Fruit fly (Drosophila melanogaster) whole organism, embryonic: ENCODE results near the gene CG31548.

Experiments used
- Adf1 ChIP-seq: fragments of 200-800 bp; sonication (Bioruptor generic); IDR thresholded peaks from 2 replicates; pipeline ENCODE4 v1.3.6; 2022; ENCODE audit warnings: missing biosample characterization, missing genetic modification characterization
- Antp ChIP-seq: fragments of 200-800 bp; sonication (Bioruptor generic); optimal IDR thresholded peaks from 3 replicates; lab custom pipeline; 2016; ENCODE audit warnings: missing biosample characterization, missing genetic modification characterization
- BtbVII ChIP-seq: fragments of 200-800 bp; sonication (Bioruptor generic); optimal IDR thresholded peaks from 3 replicates; lab custom pipeline; 2017; ENCODE audit warnings: missing biosample characterization, mild to moderate bottlenecking, missing genetic modification characterization
- CG12236 ChIP-seq: fragments of 200-800 bp; sonication (Bioruptor generic); optimal IDR thresholded peaks from 2 replicates; lab custom pipeline; 2016; ENCODE audit warnings: missing biosample characterization, missing genetic modification characterization
- CG12659 ChIP-seq: fragments of 200-800 bp; sonication (Bioruptor generic); optimal IDR thresholded peaks from 3 replicates; lab custom pipeline; 2017; ENCODE audit warnings: mild to moderate bottlenecking, missing biosample characterization, missing genetic modification reagents, missing genetic modification characterization
- CG12942 ChIP-seq: fragments of 200-800 bp; sonication (Bioruptor generic); optimal IDR thresholded peaks from 3 replicates; lab custom pipeline; 2016; ENCODE audit warnings: missing biosample characterization, missing genetic modification characterization
- CG17568 ChIP-seq: fragments of 200-800 bp; sonication (Bioruptor generic); optimal IDR thresholded peaks from 2 replicates; lab custom pipeline; 2018; ENCODE audit warnings: missing biosample characterization, mild to moderate bottlenecking, missing genetic modification characterization, moderate library complexity
- CG18011 ChIP-seq: fragments of 200-800 bp; sonication (Bioruptor generic); optimal IDR thresholded peaks from 2 replicates; lab custom pipeline; 2017; ENCODE audit warnings: missing biosample characterization, missing genetic modification characterization, mild to moderate bottlenecking, moderate library complexity, missing genotype
- CG2116 ChIP-seq: fragments of 200-800 bp; sonication (Bioruptor generic); optimal IDR thresholded peaks from 3 replicates; lab custom pipeline; 2018; ENCODE audit warnings: missing biosample characterization, mild to moderate bottlenecking, missing genetic modification characterization
- CG2678 ChIP-seq: fragments of 200-800 bp; sonication (Bioruptor generic); optimal IDR thresholded peaks from 3 replicates; lab custom pipeline; 2019; ENCODE audit warnings: missing biosample characterization, mild to moderate bottlenecking, missing genetic modification characterization, moderate library complexity
- CG30431 ChIP-seq: fragments of 200-800 bp; sonication (Bioruptor generic); optimal IDR thresholded peaks from 2 replicates; lab custom pipeline; 2017; ENCODE audit warnings: missing biosample characterization, missing genetic modification characterization
- CG31224 ChIP-seq: fragments of 200-800 bp; sonication (Bioruptor generic); IDR thresholded peaks from 2 replicates; pipeline ENCODE4 v1.3.6; 2022; ENCODE audit warnings: missing biosample characterization, missing genetic modification characterization
- CG31365 ChIP-seq: fragments of 200-800 bp; sonication (Bioruptor generic); optimal IDR thresholded peaks from 2 replicates; lab custom pipeline; 2018; ENCODE audit warnings: missing biosample characterization, mild to moderate bottlenecking, missing genetic modification characterization
- CG34224 ChIP-seq: fragments of 200-800 bp; sonication (Bioruptor generic); IDR thresholded peaks from 3 replicates; pipeline ENCODE4 v1.3.6; 2022; ENCODE audit warnings: missing biosample characterization, missing genetic modification characterization; ENCODE audit not compliant: partially characterized antibody
- CG3838 ChIP-seq: fragments of 200-800 bp; sonication (Bioruptor generic); optimal IDR thresholded peaks from 3 replicates; lab custom pipeline; 2016; ENCODE audit warnings: missing biosample characterization, missing genetic modification characterization
- CG3995 ChIP-seq: fragments of 200-800 bp; sonication (Bioruptor generic); optimal IDR thresholded peaks from 3 replicates; lab custom pipeline; 2016; ENCODE audit warnings: missing biosample characterization, missing genetic modification characterization
- CG4328 ChIP-seq: fragments of 200-800 bp; sonication (Bioruptor generic); optimal IDR thresholded peaks from 3 replicates; lab custom pipeline; 2017; ENCODE audit warnings: missing biosample characterization, missing genetic modification reagents, missing genetic modification characterization
- CG6654 ChIP-seq: fragments of 200-800 bp; sonication (Bioruptor generic); optimal IDR thresholded peaks from 2 replicates; lab custom pipeline; 2017; ENCODE audit warnings: missing biosample characterization, mild to moderate bottlenecking, missing genetic modification characterization
- CG7271 ChIP-seq: fragments of 200-800 bp; sonication (Bioruptor generic); optimal IDR thresholded peaks from 2 replicates; lab custom pipeline; 2018; ENCODE audit warnings: missing biosample characterization, mild to moderate bottlenecking, missing genetic modification characterization, moderate library complexity
- CG7372 ChIP-seq: fragments of 200-800 bp; sonication (Bioruptor generic); IDR thresholded peaks from 2 replicates; pipeline ENCODE4 v1.3.6; 2022; ENCODE audit warnings: missing biosample characterization, missing genetic modification characterization
- CG9932 ChIP-seq: fragments of 200-800 bp; sonication (Bioruptor generic); IDR thresholded peaks from 2 replicates; pipeline ENCODE4 v1.3.6; 2022; ENCODE audit warnings: missing biosample characterization, missing genetic modification characterization
- Chrac-16 ChIP-seq: fragments of 200-800 bp; sonication (Bioruptor generic); optimal IDR thresholded peaks from 3 replicates; lab custom pipeline; 2016; ENCODE audit warnings: missing biosample characterization, missing genetic modification characterization
- Dbx ChIP-seq: fragments of 200-800 bp; sonication (Bioruptor generic); IDR thresholded peaks from 3 replicates; pipeline ENCODE4 v1.3.6; 2022; ENCODE audit warnings: missing biosample characterization, missing genetic modification characterization
- Dip2 ChIP-seq: fragments of 200-800 bp; sonication (Bioruptor generic); IDR thresholded peaks from 2 replicates; pipeline ENCODE4 v1.3.6; 2022; ENCODE audit warnings: missing biosample characterization, missing genetic modification characterization
- Ets65A ChIP-seq: fragments of 200-800 bp; sonication (Bioruptor generic); peaks from one replicate; lab custom pipeline; 2016; ENCODE audit warnings: missing biosample characterization, missing genetic modification characterization
- HLH3B ChIP-seq: fragments of 200-800 bp; sonication (Bioruptor generic); IDR thresholded peaks from 2 replicates; pipeline ENCODE4 v1.3.6; 2022; ENCODE audit warnings: missing biosample characterization, missing genetic modification characterization
- HLH4C ChIP-seq: fragments of 200-800 bp; sonication (Bioruptor generic); IDR thresholded peaks from 3 replicates; pipeline ENCODE4 v1.3.6; 2022; ENCODE audit warnings: missing biosample characterization, missing genetic modification characterization; ENCODE audit not compliant: partially characterized antibody
- Hand ChIP-seq: fragments of 200-800 bp; sonication (Bioruptor generic); optimal IDR thresholded peaks from 2 replicates; lab custom pipeline; 2017; ENCODE audit warnings: mild to moderate bottlenecking, missing biosample characterization, missing genetic modification reagents, missing genetic modification characterization
- Mad ChIP-seq: fragments of 200-800 bp; sonication (Bioruptor generic); optimal IDR thresholded peaks from 2 replicates; lab custom pipeline; 2016; ENCODE audit warnings: missing biosample characterization, missing genetic modification characterization
- NFAT ChIP-seq: fragments of 200-800 bp; sonication (Bioruptor generic); IDR thresholded peaks from 2 replicates; pipeline ENCODE4 v1.3.6; 2022; ENCODE audit warnings: missing biosample characterization, missing genetic modification characterization
- Sox100B ChIP-seq: fragments of 200-800 bp; sonication (Bioruptor generic); optimal IDR thresholded peaks from 3 replicates; lab custom pipeline; 2018; ENCODE audit warnings: missing biosample characterization, mild to moderate bottlenecking, missing genetic modification characterization
- Stat92E ChIP-seq, 3 experiments: fragments of >200 bp in 2 of 3; fragments of 200-800 bp in 1 of 3; sonication (Bioruptor generic) in 1 of 3; optimal IDR thresholded peaks; 2 replicates each; lab custom pipeline; 2017 to 2019; ENCODE audit warnings: missing biosample characterization in 3 of 3, missing genetic modification characterization in 3 of 3, mild to moderate bottlenecking in 1 of 3, moderate library complexity in 1 of 3
- br ChIP-seq: fragments of >200 bp; optimal IDR thresholded peaks from 2 replicates; lab custom pipeline; 2017
- fru ChIP-seq: fragments of >200 bp; optimal IDR thresholded peaks from 2 replicates; lab custom pipeline; 2017
- gro ChIP-seq: fragments of 200-800 bp; sonication (Bioruptor generic); optimal IDR thresholded peaks from 2 replicates; lab custom pipeline; 2016; ENCODE audit warnings: missing biosample characterization, missing genetic modification characterization
- hbn ChIP-seq: fragments of 200-800 bp; sonication (Bioruptor generic); IDR thresholded peaks from 2 replicates; pipeline ENCODE4 v1.3.6; 2022; ENCODE audit warnings: missing biosample characterization, missing genetic modification characterization; ENCODE audit not compliant: partially characterized antibody
- klu ChIP-seq: fragments of 200-800 bp; sonication (Bioruptor generic); IDR thresholded peaks from 2 replicates; pipeline ENCODE4 v1.3.6; 2022; ENCODE audit warnings: missing biosample characterization, missing genetic modification characterization
- mld ChIP-seq: fragments of 200-800 bp; sonication (Bioruptor generic); IDR thresholded peaks from 3 replicates; pipeline ENCODE4 v1.3.6; 2022; ENCODE audit warnings: missing biosample characterization, missing genetic modification characterization; ENCODE audit not compliant: partially characterized antibody
- nau ChIP-seq: fragments of 200-800 bp; sonication (Bioruptor generic); optimal IDR thresholded peaks from 3 replicates; lab custom pipeline; 2017; ENCODE audit warnings: missing biosample characterization, mild to moderate bottlenecking, missing genetic modification characterization, missing genetic modification reagents
- pb ChIP-seq: fragments of 200-800 bp; sonication (Bioruptor generic); optimal IDR thresholded peaks from 3 replicates; lab custom pipeline; 2016; ENCODE audit warnings: missing biosample characterization, missing genetic modification characterization
- pita ChIP-seq: fragments of 200-800 bp; sonication (Bioruptor generic); optimal IDR thresholded peaks from 2 replicates; lab custom pipeline; 2017; ENCODE audit warnings: missing biosample characterization, mild to moderate bottlenecking, missing genetic modification characterization
- pum ChIP-seq: fragments of 200-800 bp; sonication (Bioruptor generic); optimal IDR thresholded peaks from 2 replicates; lab custom pipeline; 2016; ENCODE audit warnings: missing biosample characterization, missing genetic modification characterization
- salm ChIP-seq: fragments of 200-800 bp; sonication (Bioruptor generic); optimal IDR thresholded peaks from 2 replicates; lab custom pipeline; 2018; ENCODE audit warnings: missing biosample characterization, mild to moderate bottlenecking, missing genetic modification characterization
- sens-2 ChIP-seq: fragments of 200-800 bp; sonication (Bioruptor generic); IDR thresholded peaks from 2 replicates; pipeline ENCODE4 v1.3.6; 2022; ENCODE audit warnings: missing biosample characterization, missing genetic modification characterization
- ssp ChIP-seq: fragments of 200-800 bp; sonication (Bioruptor generic); IDR thresholded peaks from 2 replicates; pipeline ENCODE4 v1.3.6; 2022; ENCODE audit warnings: missing biosample characterization, missing genetic modification characterization
- stwl ChIP-seq: fragments of 200-800 bp; sonication (Bioruptor generic); optimal IDR thresholded peaks from 3 replicates; lab custom pipeline; 2018; ENCODE audit warnings: missing biosample characterization, mild to moderate bottlenecking, missing genetic modification characterization, moderate library complexity
- tio ChIP-seq: fragments of 200-800 bp; sonication (Bioruptor generic); optimal IDR thresholded peaks from 2 replicates; lab custom pipeline; 2017; ENCODE audit warnings: missing biosample characterization, missing genetic modification characterization, inconsistent platforms
- trh ChIP-seq: fragments of 200-800 bp; sonication (Bioruptor generic); optimal IDR thresholded peaks from 2 replicates; lab custom pipeline; 2016; ENCODE audit warnings: missing biosample characterization, missing genetic modification characterization
- tup ChIP-seq: fragments of 200-800 bp; sonication (Bioruptor generic); optimal IDR thresholded peaks from 2 replicates; lab custom pipeline; 2016; ENCODE audit warnings: missing biosample characterization, mild to moderate bottlenecking, missing genetic modification characterization, moderate library complexity
- vfl ChIP-seq: fragments of 200-800 bp; sonication (Bioruptor generic); optimal IDR thresholded peaks from 2 replicates; lab custom pipeline; 2016; ENCODE audit warnings: missing biosample characterization, missing genetic modification characterization

CG31548 gene

DNA sequence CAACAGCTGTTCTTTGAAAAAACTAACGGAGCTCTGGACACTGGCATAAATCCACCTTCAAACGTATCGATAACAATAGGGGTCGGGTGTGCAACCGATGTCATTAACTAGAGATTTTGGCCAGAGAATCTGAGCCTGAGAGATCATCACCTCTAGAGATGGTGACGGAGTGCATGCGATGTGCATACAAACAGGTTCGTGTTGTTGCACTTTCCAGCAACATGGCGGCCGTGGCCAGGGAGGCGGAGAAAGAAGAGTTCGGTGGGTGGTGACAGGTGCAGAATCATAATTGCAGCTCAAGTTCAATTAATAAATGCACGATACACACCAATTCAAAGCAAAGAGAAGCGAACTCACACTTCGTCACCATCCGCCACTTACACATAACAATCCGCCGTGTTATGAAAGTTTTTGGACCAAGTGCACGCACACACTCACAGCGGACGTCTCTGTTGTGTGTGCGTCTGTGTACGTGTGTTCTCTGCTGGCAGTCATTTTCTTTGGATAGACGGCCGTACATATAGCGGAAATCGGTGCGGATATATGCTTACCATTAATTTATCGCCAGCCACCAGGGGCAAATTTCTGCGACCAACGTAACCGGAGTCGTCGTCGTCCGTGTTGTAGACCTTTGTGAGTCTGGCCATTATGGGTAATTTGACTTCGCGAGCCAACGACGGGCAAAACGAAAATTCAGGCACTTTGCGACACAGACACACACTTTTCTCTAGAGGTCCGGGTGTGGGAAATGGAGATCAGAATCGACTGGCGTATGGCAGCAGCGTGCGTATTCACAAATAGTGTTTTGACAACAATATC is 22.5 kb upstream of the CG31548 start (continued):
- TF ChIP-seq Antp (GFP tag; lab: Kevin White, UChicago) (peak; percentile 3), CG31224 (GFP tag; lab: Robert Waterston, UW) (no peak), stwl (tag; lab: Kevin White, UChicago) (no peak), pb (GFP tag; lab: Kevin White, UChicago) (no peak), trh (no peak), gro (GFP tag; lab: Kevin White, UChicago) (no peak), nau (no peak), Hand (no peak), Mad (GFP tag; lab: Kevin White, UChicago) (no peak), CG18011 (peak; percentile 2), CG2678 (tag; lab: Kevin White, UChicago) (no peak), Sox100B (GFP tag; lab: Kevin White, UChicago) (no peak), HLH4C (GFP tag; lab: Robert Waterston, UW) (no peak), BtbVII (GFP tag; lab: Kevin White, UChicago) (no peak), CG3838 (GFP tag; lab: Kevin White, UChicago) (no peak), Ets65A (GFP tag; lab: Kevin White, UChicago) (peak; percentile 81), CG12659 (GFP tag; lab: Kevin White, UChicago) (no peak), CG7271 (tag; lab: Kevin White, UChicago) (no peak), tup (GFP tag; lab: Kevin White, UChicago) (no peak), sens-2 (no peak), br (lab: Kevin White, UChicago) (no peak), NFAT (GFP tag; lab: Robert Waterston, UW) (no peak), tio (no peak), CG6654 (GFP tag; lab: Kevin White, UChicago) (no peak), mld (GFP tag; lab: Robert Waterston, UW) (peak; percentile 37; the same call in 1 of the 3 replicates), Stat92E (GFP tag; optimal IDR thresholded peaks at IDR 0.05; lab: Kevin White, UChicago) (no peak), Chrac-16 (GFP tag; lab: Kevin White, UChicago) (no peak), CG17568 (GFP tag; lab: Kevin White, UChicago) (no peak), Dbx (GFP tag; lab: Robert Waterston, UW) (no peak), Dip2 (no peak), CG3995 (GFP tag; lab: Kevin White, UChicago) (no peak), CG12942 (GFP tag; lab: Kevin White, UChicago) (no peak), ssp (no peak), pita (no peak), CG2116 (peak; percentile 36), klu (GFP tag; lab: Robert Waterston, UW) (no peak), Adf1 (GFP tag; lab: Robert Waterston, UW) (peak; percentile 40; the same call in 1 of the 2 replicates), pum (no peak), CG7372 (no peak), CG9932 (peak; percentile 42; the same call in 1 of the 2 replicates), hbn (no peak), CG34224 (no peak), CG31365 (tag; lab: Kevin White, UChicago) (no peak), HLH3B (GFP tag; lab: Robert Waterston, UW) (no peak), fru (lab: Kevin White, UChicago) (no peak), vfl (no peak), CG4328 (no peak), salm (tag; lab: Kevin White, UChicago) (no peak), CG12236 (GFP tag; lab: Kevin White, UChicago) (no peak), CG30431 (GFP tag; lab: Kevin White, UChicago) (no peak)
